Worm (Caenorhabditis elegans) whole organism, L4/young adult: ENCODE measurements around the gene grsp-1.

Experiments used
- W03F9.2 ChIP-seq: fragments of 150-350 bp; optimal IDR thresholded peaks from 2 replicates; lab custom pipeline; 2014; ENCODE audit warnings: missing biosample characterization, missing genetic modification characterization
- dao-5 ChIP-seq: sonication (generic microtip); optimal IDR thresholded peaks from 2 replicates; lab custom pipeline; 2016; ENCODE audit warnings: missing genotype, missing genetic modification characterization, moderate library complexity, missing compliant biosample characterization
- him-1 ChIP-seq: sonication (generic microtip); optimal IDR thresholded peaks from 2 replicates; lab custom pipeline; 2016; ENCODE audit warnings: missing genotype, missing genetic modification reagents, missing genetic modification characterization, missing compliant biosample characterization

ce11 chrV:19634197-19634596 is 24.9 kb downstream of the grsp-1 start:
- no peak for TF ChIP-seq W03F9.2 (tag; lab: Kevin White, UChicago)
- no peak for TF ChIP-seq him-1 (tag; lab: Kevin White, UChicago)
- TF ChIP-seq dao-5 (tag; lab: Kevin White, UChicago), result no peak
